Fruit fly (Drosophila melanogaster) whole organism, embryonic: ENCODE data around the gene rho-6.

Experiments
- ATbp ChIP-seq: fragments of 200-800 bp; sonication (Bioruptor generic); optimal IDR thresholded peaks from 2 replicates; lab custom pipeline; 2017; ENCODE audit warnings: missing biosample characterization, mild to moderate bottlenecking, missing genetic modification characterization, missing genetic modification reagents
- Ada2b ChIP-seq: fragments of 200-800 bp; sonication (Bioruptor generic); IDR thresholded peaks from 2 replicates; pipeline ENCODE4 v1.3.6; 2022; ENCODE audit warnings: missing biosample characterization, missing genetic modification characterization
- Aef1 ChIP-seq: fragments of 200-800 bp; sonication (Bioruptor generic); IDR thresholded peaks from 3 replicates; pipeline ENCODE4 v1.3.6; 2022; ENCODE audit warnings: missing biosample characterization, missing genetic modification characterization
- CG10147 ChIP-seq: fragments of 200-800 bp; sonication (Bioruptor generic); optimal IDR thresholded peaks from 2 replicates; lab custom pipeline; 2019; ENCODE audit warnings: missing biosample characterization, mild to moderate bottlenecking, missing genetic modification characterization, moderate library complexity
- CG12071 ChIP-seq: fragments of 200-800 bp; sonication (Bioruptor generic); optimal IDR thresholded peaks from 3 replicates; lab custom pipeline; 2018; ENCODE audit warnings: missing biosample characterization, mild to moderate bottlenecking, missing genetic modification characterization
- CG12942 ChIP-seq: fragments of 200-800 bp; sonication (Bioruptor generic); optimal IDR thresholded peaks from 3 replicates; lab custom pipeline; 2016; ENCODE audit warnings: missing biosample characterization, missing genetic modification characterization
- CG15011 ChIP-seq: fragments of 200-800 bp; sonication (Bioruptor generic); optimal IDR thresholded peaks from 3 replicates; lab custom pipeline; 2018; ENCODE audit warnings: missing biosample characterization, mild to moderate bottlenecking, missing genetic modification characterization
- CG18011 ChIP-seq: fragments of 200-800 bp; sonication (Bioruptor generic); optimal IDR thresholded peaks from 2 replicates; lab custom pipeline; 2017; ENCODE audit warnings: missing biosample characterization, missing genetic modification characterization, mild to moderate bottlenecking, moderate library complexity, missing genotype
- CG2199 ChIP-seq: fragments of 200-800 bp; sonication (Bioruptor generic); IDR thresholded peaks from 3 replicates; pipeline ENCODE4 v1.3.6; 2022; ENCODE audit warnings: missing biosample characterization, missing genetic modification characterization
- CG2712 ChIP-seq: fragments of 200-800 bp; optimal IDR thresholded peaks from 3 replicates; lab custom pipeline; 2019; ENCODE audit warnings: missing biosample characterization, mild to moderate bottlenecking, missing genetic modification characterization, moderate library complexity
- CG31441 ChIP-seq: fragments of 200-800 bp; sonication (Bioruptor generic); IDR thresholded peaks from 2 replicates; pipeline ENCODE4 v1.3.6; 2022; ENCODE audit warnings: missing biosample characterization, missing genetic modification characterization
- CG3163 ChIP-seq: fragments of 200-800 bp; sonication (Bioruptor generic); optimal IDR thresholded peaks from 3 replicates; lab custom pipeline; 2016; ENCODE audit warnings: missing biosample characterization, missing genetic modification characterization
- CG32767 ChIP-seq: fragments of 200-800 bp; sonication (Bioruptor generic); IDR thresholded peaks from 2 replicates; pipeline ENCODE4 v1.3.6; 2022; ENCODE audit warnings: missing biosample characterization, missing genetic modification characterization
- CG3726 ChIP-seq: fragments of 200-800 bp; sonication (Bioruptor generic); IDR thresholded peaks from 3 replicates; pipeline ENCODE4, ENCODE4 v1.3.6; 2022; ENCODE audit warnings: missing biosample characterization, missing genetic modification characterization
- CG42726 ChIP-seq: fragments of 200-800 bp; sonication (Bioruptor generic); IDR thresholded peaks from 2 replicates; pipeline ENCODE4 v1.3.6; 2022; ENCODE audit warnings: missing biosample characterization, missing genetic modification characterization; ENCODE audit not compliant: partially characterized antibody
- CG43689 ChIP-seq: fragments of 200-800 bp; sonication (Bioruptor generic); IDR thresholded peaks from 2 replicates; pipeline ENCODE4 v1.3.6; 2022; ENCODE audit warnings: missing biosample characterization, missing genetic modification characterization
- CG9797 ChIP-seq: fragments of 200-800 bp; sonication (Bioruptor generic); optimal IDR thresholded peaks from 3 replicates; lab custom pipeline; 2018; ENCODE audit warnings: missing biosample characterization, mild to moderate bottlenecking, missing genetic modification characterization
- CHES-1-like ChIP-seq: fragments of 200-800 bp; sonication (Bioruptor generic); optimal IDR thresholded peaks from 2 replicates; lab custom pipeline; 2016; ENCODE audit warnings: missing biosample characterization, missing genetic modification characterization
- CoRest ChIP-seq: fragments of 200-800 bp; sonication (Bioruptor generic); optimal IDR thresholded peaks from 3 replicates; lab custom pipeline; 2018; ENCODE audit warnings: missing biosample characterization, mild to moderate bottlenecking, missing genetic modification characterization, moderate library complexity
- CrebB ChIP-seq: fragments of 200-800 bp; sonication (Bioruptor generic); optimal IDR thresholded peaks from 3 replicates; lab custom pipeline; 2018; ENCODE audit warnings: missing biosample characterization, mild to moderate bottlenecking, missing genetic modification characterization
- Drgx ChIP-seq: fragments of 200-800 bp; sonication (Bioruptor generic); IDR thresholded peaks from 2 replicates; pipeline ENCODE4 v1.3.6; 2022; ENCODE audit warnings: missing biosample characterization, missing genetic modification characterization
- GATAe ChIP-seq: fragments of 200-800 bp; sonication (Bioruptor generic); conservative IDR thresholded peaks from 2 replicates; pipeline ENCODE4 v1.3.6; 2022; ENCODE audit warnings: missing biosample characterization, missing genetic modification characterization
- Hey ChIP-seq: fragments of 200-800 bp; sonication (Bioruptor generic); optimal IDR thresholded peaks from 3 replicates; lab custom pipeline; 2018; ENCODE audit warnings: missing biosample characterization, mild to moderate bottlenecking, missing genetic modification characterization
- Kr ChIP-seq: fragments of 200-800 bp; sonication (Bioruptor generic); optimal IDR thresholded peaks from 2 replicates; lab custom pipeline; 2017; ENCODE audit warnings: missing biosample characterization, mild to moderate bottlenecking, missing genetic modification characterization
- MBD-R2 ChIP-seq: fragments of 200-800 bp; sonication (Bioruptor generic); IDR thresholded peaks from 2 replicates; pipeline ENCODE4 v1.3.6; 2022; ENCODE audit warnings: missing biosample characterization, missing genetic modification characterization
- MESR4 ChIP-seq: fragments of 200-800 bp; sonication (Bioruptor generic); optimal IDR thresholded peaks from 2 replicates; lab custom pipeline; 2018; ENCODE audit warnings: missing biosample characterization, mild to moderate bottlenecking, missing genetic modification characterization, moderate library complexity
- Max ChIP-seq: fragments of 200-800 bp; sonication (Bioruptor generic); optimal IDR thresholded peaks from 2 replicates; lab custom pipeline; 2016; ENCODE audit warnings: missing biosample characterization, mild to moderate bottlenecking, missing genetic modification characterization
- NfI ChIP-seq: fragments of 200-800 bp; sonication (Bioruptor generic); optimal IDR thresholded peaks from 3 replicates; lab custom pipeline; 2018; ENCODE audit warnings: missing biosample characterization, mild to moderate bottlenecking, missing genetic modification characterization, moderate library complexity
- Pdp1 ChIP-seq, 2 experiments: fragments of 200-800 bp; sonication (Bioruptor generic); optimal IDR thresholded peaks; 3 replicates each; lab custom pipeline; 2016; ENCODE audit warnings: missing biosample characterization in 2 of 2, missing genetic modification characterization in 2 of 2, mild to moderate bottlenecking in 1 of 2, moderate library complexity in 1 of 2
- Rx ChIP-seq: fragments of 200-800 bp; sonication (Bioruptor generic); IDR thresholded peaks from 2 replicates; pipeline ENCODE4 v1.3.6; 2022; ENCODE audit warnings: missing biosample characterization, missing genetic modification characterization
- Taf1 ChIP-seq: fragments of 200-800 bp; sonication (Bioruptor generic); IDR thresholded peaks from 2 replicates; pipeline ENCODE4 v1.3.6; 2022; ENCODE audit warnings: missing biosample characterization, missing genetic modification characterization
- cas ChIP-seq: fragments of 200-800 bp; sonication (Bioruptor generic); IDR thresholded peaks from 2 replicates; pipeline ENCODE4 v1.3.6; 2022; ENCODE audit warnings: missing biosample characterization, missing genetic modification characterization
- chn ChIP-seq: fragments of 200-800 bp; sonication (Bioruptor generic); optimal IDR thresholded peaks from 2 replicates; lab custom pipeline; 2016; ENCODE audit warnings: missing biosample characterization, missing genetic modification characterization
- crc ChIP-seq: fragments of 200-800 bp; sonication (Bioruptor generic); optimal IDR thresholded peaks from 2 replicates; lab custom pipeline; 2016; ENCODE audit warnings: missing biosample characterization, missing genetic modification characterization
- croc ChIP-seq: fragments of 200-800 bp; sonication (Bioruptor generic); conservative IDR thresholded peaks from 3 replicates; pipeline ENCODE4 v1.3.6; 2022; ENCODE audit warnings: missing biosample characterization, missing genetic modification characterization
- dpn ChIP-seq, 2 experiments: fragments of 200-800 bp; sonication (Bioruptor generic); optimal IDR thresholded peaks; 3 replicates each; lab custom pipeline; 2016; ENCODE audit warnings: missing biosample characterization in 2 of 2, missing genetic modification characterization in 2 of 2
- emc ChIP-seq: fragments of 200-800 bp; sonication (Bioruptor generic); optimal IDR thresholded peaks from 2 replicates; lab custom pipeline; 2016; ENCODE audit warnings: missing biosample characterization, missing genetic modification characterization
- inv ChIP-seq: fragments of 200-800 bp; sonication (Bioruptor generic); IDR thresholded peaks from 2 replicates; pipeline ENCODE4 v1.3.6; 2022; ENCODE audit warnings: missing biosample characterization, missing genetic modification characterization; ENCODE audit not compliant: partially characterized antibody
- klu ChIP-seq: fragments of 200-800 bp; sonication (Bioruptor generic); IDR thresholded peaks from 2 replicates; pipeline ENCODE4 v1.3.6; 2022; ENCODE audit warnings: missing biosample characterization, missing genetic modification characterization
- pb ChIP-seq: fragments of 200-800 bp; sonication (Bioruptor generic); optimal IDR thresholded peaks from 3 replicates; lab custom pipeline; 2016; ENCODE audit warnings: missing biosample characterization, missing genetic modification characterization
- pho ChIP-seq: fragments of 200-800 bp; sonication (Bioruptor generic); optimal IDR thresholded peaks from 2 replicates; lab custom pipeline; 2016; ENCODE audit warnings: missing biosample characterization, missing genetic modification characterization
- rib ChIP-seq: fragments of 200-800 bp; sonication (Bioruptor generic); IDR thresholded peaks from 2 replicates; pipeline ENCODE4 v1.3.6; 2022; ENCODE audit warnings: missing biosample characterization, missing genetic modification characterization
- ro ChIP-seq: fragments of 200-800 bp; sonication (Bioruptor generic); IDR thresholded peaks from 2 replicates; pipeline ENCODE4 v1.3.6; 2022; ENCODE audit warnings: missing biosample characterization, missing genetic modification characterization
- sc ChIP-seq, 3 experiments: fragments of >200 bp in 2 of 3; fragments of 200-800 bp in 1 of 3; sonication (Bioruptor generic) in 1 of 3; optimal IDR thresholded peaks; 2 replicates in 2 of 3; 3 replicates in 1 of 3; lab custom pipeline; 2017; ENCODE audit warnings: mild to moderate bottlenecking in 1 of 3, missing biosample characterization in 1 of 3, missing genetic modification characterization in 1 of 3, missing genetic modification reagents in 1 of 3
- sim ChIP-seq: fragments of 200-800 bp; sonication (Bioruptor generic); IDR thresholded peaks from 2 replicates; pipeline ENCODE4 v1.3.6; 2022; ENCODE audit warnings: missing biosample characterization, missing genetic modification characterization
- tx ChIP-seq: fragments of 200-800 bp; sonication (Bioruptor generic); optimal IDR thresholded peaks from 2 replicates; lab custom pipeline; 2016; ENCODE audit warnings: missing biosample characterization, missing genetic modification characterization
- unc-4 ChIP-seq: fragments of 200-800 bp; sonication (Bioruptor generic); IDR thresholded peaks from 2 replicates; pipeline ENCODE4 v1.3.6; 2022; ENCODE audit warnings: missing biosample characterization, missing genetic modification characterization; ENCODE audit not compliant: partially characterized antibody

Gene rho-6

DNA sequence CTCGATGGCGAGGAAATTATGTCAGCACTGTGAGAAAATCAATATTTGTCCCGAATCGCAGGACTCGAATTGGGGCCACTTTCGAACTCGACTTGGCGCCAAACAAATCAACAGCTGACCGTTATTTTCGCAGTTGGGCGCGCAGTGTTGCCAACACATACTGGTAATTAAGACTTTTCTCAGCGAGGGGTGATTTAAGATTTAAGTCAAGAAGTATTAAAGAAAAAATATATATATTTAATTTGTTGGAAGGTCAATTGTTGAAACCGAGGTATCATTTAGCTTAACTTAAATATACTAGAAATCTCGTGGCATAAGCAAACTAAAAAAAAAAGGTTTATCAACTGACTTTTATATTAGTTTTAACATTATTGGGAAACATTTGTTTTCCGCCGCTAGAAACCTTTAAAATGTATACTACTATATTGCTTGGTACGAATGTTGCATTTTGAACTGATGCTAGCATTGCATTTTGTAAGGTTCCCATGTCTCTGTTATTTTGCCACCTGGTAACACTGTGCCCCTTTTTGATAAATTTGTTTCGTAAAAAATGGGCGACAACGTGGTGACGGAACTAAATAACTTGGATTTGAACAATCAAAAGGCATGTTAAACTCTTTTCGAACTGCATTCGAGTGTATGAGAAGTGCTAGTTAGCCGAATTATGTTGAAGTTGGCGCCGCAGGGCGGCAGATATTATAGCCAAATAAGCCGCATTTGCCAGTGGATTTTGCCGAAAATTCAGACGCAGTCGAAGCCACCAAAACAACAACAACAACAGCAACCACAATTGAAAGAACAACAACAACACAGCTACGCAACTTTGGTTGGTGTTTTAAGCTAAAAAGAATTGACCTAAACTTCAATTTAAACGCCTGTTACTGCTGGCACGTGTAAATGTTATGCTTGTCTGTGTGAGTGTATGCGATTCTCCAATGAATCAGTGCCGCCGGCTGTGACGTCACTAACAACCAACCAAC lies 29.7 kb downstream of the rho-6 start, which contains the start of the genes Patsas and ThrRS (continued):
- TF ChIP-seq GATAe (GFP tag; lab: Robert Waterston, UW) (peak; percentile 47), Taf1 (GFP tag; lab: Robert Waterston, UW) (peak; percentile 57; the same call in 1 of the 2 replicates), CG9797 (GFP tag; lab: Kevin White, UChicago) (peak; percentile 70), Aef1 (GFP tag; lab: Robert Waterston, UW) (peak; percentile 86), croc (GFP tag; lab: Robert Waterston, UW) (peak; percentile 78), inv (no peak), CHES-1-like (GFP tag; lab: Kevin White, UChicago) (peak; percentile 55), Kr (no peak), Rx (GFP tag; lab: Robert Waterston, UW) (peak; percentile 67), MESR4 (GFP tag; lab: Kevin White, UChicago) (peak; percentile 87), CrebB (tag; lab: Kevin White, UChicago) (peak; percentile 43), CoRest (peak; percentile 95), Drgx (peak; percentile 83), MBD-R2 (GFP tag; lab: Robert Waterston, UW) (peak; percentile 34; the same call in 1 of the 2 replicates), Ada2b (GFP tag; lab: Robert Waterston, UW) (peak; percentile 83), dpn (GFP tag; optimal IDR thresholded peaks at IDR 0.05; lab: Kevin White, UChicago) (peak; percentile 71 to 90), sc (optimal IDR thresholded peaks at IDR 0.05; lab: Kevin White, UChicago) (no peak), sc (GFP tag; optimal IDR thresholded peaks at IDR 0.05; lab: Kevin White, UChicago) (peak; percentile 72), unc-4 (no peak), CG3163 (GFP tag; lab: Kevin White, UChicago) (peak; percentile 38), emc (peak; percentile 61), tx (peak; percentile 72), CG15011 (GFP tag; lab: Kevin White, UChicago) (no peak), CG12942 (GFP tag; lab: Kevin White, UChicago) (peak; percentile 86), CG2199 (GFP tag; lab: Robert Waterston, UW) (peak; percentile 64; the same call in 1 of the 3 replicates), CG10147 (GFP tag; lab: Kevin White, UChicago) (peak; percentile 90), Hey (no peak), pho (GFP tag; lab: Kevin White, UChicago) (peak; percentile 62), CG12071 (GFP tag; lab: Kevin White, UChicago) (peak; percentile 24), ATbp (GFP tag; lab: Kevin White, UChicago) (peak; percentile 73), klu (GFP tag; lab: Robert Waterston, UW) (peak; percentile 81), NfI (GFP tag; lab: Kevin White, UChicago) (peak; percentile 86), ro (no peak), CG31441 (GFP tag; lab: Robert Waterston, UW) (peak; percentile 90), CG3726 (GFP tag; lab: Robert Waterston, UW) (peak; percentile 72; the same call in 2 of the 3 replicates), CG32767 (GFP tag; lab: Robert Waterston, UW) (peak; percentile 72; the same call in 1 of the 2 replicates), Max (peak; percentile 82), chn (GFP tag; lab: Kevin White, UChicago) (peak; percentile 72), sim (GFP tag; lab: Robert Waterston, UW) (0 out of 2 replicates have a peak, but pooled peaks have one; percentile 47), Pdp1 (GFP tag; optimal IDR thresholded peaks at IDR 0.05; lab: Kevin White, UChicago) (peak; percentile 70 to 80), CG43689 (GFP tag; lab: Robert Waterston, UW) (peak; percentile 68), CG18011 (peak; percentile 52), CG42726 (no peak), pb (GFP tag; lab: Kevin White, UChicago) (peak; percentile 47), rib (GFP tag; lab: Robert Waterston, UW) (peak; percentile 55; the same call in 1 of the 2 replicates), CG2712 (tag; lab: Kevin White, UChicago) (peak; percentile 89), crc (peak; percentile 43), cas (GFP tag; lab: Robert Waterston, UW) (peak; percentile 69)
